1 fruit fly cellular context compared by ENCODE assay signal in genomic region chr3R:19223369-19223768, dm6.
TF ChIP-seq lines count a peak whose summit lies in the region.

No protein-coding gene starts in this region.

TF ChIP-seq in whole organism, embryonic, 481 proteins besides CTCF, POLR2A, EP300 and RAD21 (continued from another document):
- TF ChIP-seq ci (GFP tag; IDR thresholded peaks at IDR 0.05; lab: Robert Waterston, UW) (peak; percentile 17; the same call in 1 of the 3 replicates), repo (GFP tag; optimal IDR thresholded peaks at IDR 0.05; lab: Kevin White, UChicago) (no peak), Hr78 (GFP tag; optimal IDR thresholded peaks at IDR 0.05; lab: Kevin White, UChicago) (peak in 1 of 2 experiments; percentile 82), Med (GFP tag; lab: Kevin White, UChicago) (peak; percentile 77), ftz-f1 (GFP tag; optimal IDR thresholded peaks at IDR 0.05; lab: Kevin White, UChicago) (peak; percentile 20), D19A (tag; optimal IDR thresholded peaks at IDR 0.05; lab: Kevin White, UChicago) (no peak), CG17385 (GFP tag; optimal IDR thresholded peaks at IDR 0.05; lab: Kevin White, UChicago) (peak; percentile 11), croc (GFP tag; conservative IDR thresholded peaks at IDR 0.05; lab: Robert Waterston, UW) (no peak), knrl (GFP tag; IDR thresholded peaks at IDR 0.05; lab: Robert Waterston, UW; ENCODE audit: partially characterized antibody) (no peak), chn (GFP tag; optimal IDR thresholded peaks at IDR 0.05; lab: Kevin White, UChicago) (no peak), rib (GFP tag; IDR thresholded peaks at IDR 0.05; lab: Robert Waterston, UW) (peak; percentile 85), CG17568 (GFP tag; optimal IDR thresholded peaks at IDR 0.05; lab: Kevin White, UChicago) (no peak), CG31388 (GFP tag; optimal IDR thresholded peaks at IDR 0.05; lab: Kevin White, UChicago) (no peak), Deaf1 (tag; optimal IDR thresholded peaks at IDR 0.05; lab: Kevin White, UChicago) (peak; percentile 75), CG6854 (GFP tag; optimal IDR thresholded peaks at IDR 0.05; lab: Kevin White, UChicago) (no peak), CG10979 (tag; optimal IDR thresholded peaks at IDR 0.05; lab: Kevin White, UChicago) (no peak), CG12769 (tag; optimal IDR thresholded peaks at IDR 0.05; lab: Kevin White, UChicago) (peak; percentile 76), her (GFP tag; optimal IDR thresholded peaks at IDR 0.05; lab: Kevin White, UChicago) (no peak)
TF ChIP-seq in whole organism, embryonic: peak in this region for 64.
